Worm (Caenorhabditis elegans) whole organism, L4 larva: ENCODE measurements around the gene T04B8.1.

Source experiments
- F49E8.2 ChIP-seq: sonication (generic microtip); optimal IDR thresholded peaks from 2 replicates; lab custom pipeline; 2016; ENCODE audit warnings: missing compliant biosample characterization, mild to moderate bottlenecking, missing genetic modification characterization, borderline replicate concordance
- R02D3.7 ChIP-seq: fragments of 150-350 bp; sonication (generic microtip); optimal IDR thresholded peaks from 3 replicates; lab custom pipeline; 2014; ENCODE audit warnings: missing biosample characterization, missing genetic modification characterization
- T26A8.4 ChIP-seq: fragments of 200-800 bp; sonication (Bioruptor generic); IDR thresholded peaks from 2 replicates; pipeline ENCODE4 v1.3.6; 2022; ENCODE audit warnings: missing genetic modification characterization, missing compliant biosample characterization
- Y48G9A.11 ChIP-seq: fragments of 200-800 bp; sonication (Bioruptor generic); IDR thresholded peaks from 2 replicates; pipeline ENCODE4 v1.3.6; 2022; ENCODE audit warnings: missing genetic modification reagents, missing genetic modification characterization, missing compliant biosample characterization
- Y75B8A.6 ChIP-seq: fragments of 200-800 bp; sonication (Bioruptor generic); IDR thresholded peaks from 2 replicates; pipeline ENCODE4 v1.3.6; 2022; ENCODE audit warnings: missing genetic modification reagents, missing genetic modification characterization, missing compliant biosample characterization
- arid-1 ChIP-seq: fragments of 200-800 bp; sonication (Bioruptor generic); conservative IDR thresholded peaks from 2 replicates; pipeline ENCODE4 v1.3.6; 2022; ENCODE audit warnings: missing genetic modification reagents, missing genetic modification characterization, missing compliant biosample characterization
- ceh-28 ChIP-seq: fragments of 150-350 bp; optimal IDR thresholded peaks from 2 replicates; lab custom pipeline; 2014; ENCODE audit warnings: missing biosample characterization, missing genetic modification reagents, missing genetic modification characterization
- ceh-44 ChIP-seq: fragments of 200-800 bp; sonication (Bioruptor generic); IDR thresholded peaks from 2 replicates; pipeline ENCODE4 v1.3.6; 2022; ENCODE audit warnings: missing genetic modification reagents, missing genetic modification characterization, missing compliant biosample characterization
- ceh-62 ChIP-seq: sonication (generic microtip); optimal IDR thresholded peaks from 2 replicates; lab custom pipeline; 2017; ENCODE audit warnings: missing biosample characterization, missing genetic modification characterization
- ceh-82 ChIP-seq: sonication (generic microtip); optimal IDR thresholded peaks from 2 replicates; lab custom pipeline; 2017; ENCODE audit warnings: missing biosample characterization, missing genetic modification characterization
- cey-2 ChIP-seq: sonication (generic microtip); optimal IDR thresholded peaks from 3 replicates; lab custom pipeline; 2017; ENCODE audit warnings: missing genetic modification characterization, mild to moderate bottlenecking, missing compliant biosample characterization, antibody characterized with exemption, borderline replicate concordance; ENCODE audit not compliant: insufficient read depth
- daf-19 ChIP-seq: fragments of 200-800 bp; sonication (Bioruptor generic); conservative IDR thresholded peaks from 2 replicates; pipeline ENCODE4 v1.3.6; 2022; ENCODE audit warnings: missing genetic modification characterization, missing compliant biosample characterization
- dmd-9 ChIP-seq: fragments of 200-800 bp; sonication (Bioruptor generic); IDR thresholded peaks from 2 replicates; pipeline ENCODE4 v1.3.6; 2022; ENCODE audit warnings: missing genetic modification reagents, missing genetic modification characterization, missing compliant biosample characterization
- duxl-1 ChIP-seq: sonication (generic microtip); optimal IDR thresholded peaks from 2 replicates; lab custom pipeline; 2016; ENCODE audit warnings: mild to moderate bottlenecking, missing genetic modification characterization, moderate library complexity, missing compliant biosample characterization; ENCODE audit not compliant: poor library complexity
- egl-27 ChIP-seq: sonication (generic microtip); optimal IDR thresholded peaks from 3 replicates; lab custom pipeline; 2017; ENCODE audit warnings: missing biosample characterization, missing genetic modification reagents, missing genetic modification characterization
- gei-8 ChIP-seq: fragments of 200-800 bp; sonication (Bioruptor generic); optimal IDR thresholded peaks from 2 replicates; lab custom pipeline; 2018; ENCODE audit warnings: mild to moderate bottlenecking, missing genetic modification characterization, missing compliant biosample characterization
- lin-1 ChIP-seq: fragments of 200-800 bp; sonication (Bioruptor generic); IDR thresholded peaks from 2 replicates; pipeline ENCODE4 v1.3.6; 2022; ENCODE audit warnings: missing genetic modification reagents, missing genetic modification characterization, missing compliant biosample characterization
- lin-13 ChIP-seq: fragments of 150-350 bp; optimal IDR thresholded peaks from 2 replicates; lab custom pipeline; 2014; ENCODE audit warnings: missing biosample characterization, missing genetic modification reagents, missing genetic modification characterization
- lin-29 ChIP-seq: fragments of 200-800 bp; sonication (Bioruptor generic); IDR thresholded peaks from 2 replicates; pipeline ENCODE4 v1.3.6; 2022; ENCODE audit warnings: missing genetic modification reagents, missing genetic modification characterization, missing compliant biosample characterization
- lir-3 ChIP-seq: sonication (generic microtip); optimal IDR thresholded peaks from 2 replicates; lab custom pipeline; 2016; ENCODE audit warnings: mild to moderate bottlenecking, missing genetic modification characterization, missing compliant biosample characterization
- madf-9 ChIP-seq: fragments of 200-800 bp; sonication (Bioruptor generic); conservative IDR thresholded peaks from 2 replicates; pipeline ENCODE4 v1.3.6; 2022; ENCODE audit warnings: missing genetic modification reagents, missing genetic modification characterization, missing compliant biosample characterization
- mdl-1 ChIP-seq, 2 experiments: fragments of 150-350 bp in 1 of 2; sonication (generic microtip) in 1 of 2; optimal IDR thresholded peaks; 2 replicates each; lab custom pipeline; 2014 to 2017; ENCODE audit warnings: missing biosample characterization in 2 of 2, missing genetic modification characterization in 2 of 2
- mdt-29 ChIP-seq: fragments of 200-800 bp; sonication (Bioruptor generic); IDR thresholded peaks from 2 replicates; pipeline ENCODE4 v1.3.6; 2022; ENCODE audit warnings: missing genetic modification reagents, missing genetic modification characterization, missing compliant biosample characterization
- mxl-2 ChIP-seq: fragments of 200-800 bp; sonication (Bioruptor generic); conservative IDR thresholded peaks from 2 replicates; pipeline ENCODE4 v1.3.6; 2022; ENCODE audit warnings: missing genetic modification reagents, missing genetic modification characterization, missing compliant biosample characterization
- nhr-10 ChIP-seq: fragments of 150-350 bp; optimal IDR thresholded peaks from 2 replicates; lab custom pipeline; 2014; ENCODE audit warnings: missing biosample characterization, missing genetic modification characterization
- nhr-102 ChIP-seq: sonication (generic microtip); optimal IDR thresholded peaks from 2 replicates; lab custom pipeline; 2016; ENCODE audit warnings: mild to moderate bottlenecking, missing genetic modification characterization, moderate library complexity, missing compliant biosample characterization
- nhr-41 ChIP-seq: fragments of 200-800 bp; sonication (Bioruptor generic); IDR thresholded peaks from 2 replicates; pipeline ENCODE4 v1.3.6; 2022; ENCODE audit warnings: missing genetic modification reagents, missing genetic modification characterization, missing compliant biosample characterization
- nhr-48 ChIP-seq: sonication (generic microtip); optimal IDR thresholded peaks from 2 replicates; lab custom pipeline; 2016; ENCODE audit warnings: mild to moderate bottlenecking, missing genetic modification characterization, missing compliant biosample characterization
- nhr-76 ChIP-seq: fragments of 150-350 bp; optimal IDR thresholded peaks from 2 replicates; lab custom pipeline; 2014; ENCODE audit warnings: missing biosample characterization, missing genetic modification characterization
- nhr-77 ChIP-seq: fragments of 150-350 bp; optimal IDR thresholded peaks from 2 replicates; lab custom pipeline; 2014; ENCODE audit warnings: missing biosample characterization, missing genetic modification characterization
- pha-4 ChIP-seq, 2 experiments: fragments of 150-350 bp in 1 of 2; fragments of 200-800 bp in 1 of 2; sonication (Bioruptor generic) in 1 of 2; IDR thresholded peaks in 1 of 2; optimal IDR thresholded peaks in 1 of 2; 2 replicates each; pipeline versions ENCODE4 v1.3.6 to Lab custom; 2014 to 2022; ENCODE audit warnings: missing genetic modification characterization in 2 of 2, missing genetic modification reagents in 2 of 2, missing biosample characterization in 1 of 2, missing compliant biosample characterization in 1 of 2
- rbr-2 ChIP-seq: sonication (generic microtip); optimal IDR thresholded peaks from 2 replicates; lab custom pipeline; 2016; ENCODE audit warnings: missing genotype, missing genetic modification characterization, missing compliant biosample characterization
- unc-39 ChIP-seq: sonication (generic microtip); optimal IDR thresholded peaks from 2 replicates; lab custom pipeline; 2017; ENCODE audit warnings: missing biosample characterization, missing genetic modification characterization
- zag-1 ChIP-seq: fragments of 150-350 bp; optimal IDR thresholded peaks from 2 replicates; lab custom pipeline; 2014; ENCODE audit warnings: missing biosample characterization, missing genetic modification characterization
- zip-2 ChIP-seq: fragments of 150-350 bp; optimal IDR thresholded peaks from 2 replicates; lab custom pipeline; 2014; ENCODE audit warnings: missing biosample characterization, missing genetic modification characterization
- ztf-11 ChIP-seq: fragments of 150-350 bp; optimal IDR thresholded peaks from 2 replicates; lab custom pipeline; 2014; ENCODE audit warnings: missing biosample characterization, missing genetic modification characterization

Gene T04B8.1

DNA sequence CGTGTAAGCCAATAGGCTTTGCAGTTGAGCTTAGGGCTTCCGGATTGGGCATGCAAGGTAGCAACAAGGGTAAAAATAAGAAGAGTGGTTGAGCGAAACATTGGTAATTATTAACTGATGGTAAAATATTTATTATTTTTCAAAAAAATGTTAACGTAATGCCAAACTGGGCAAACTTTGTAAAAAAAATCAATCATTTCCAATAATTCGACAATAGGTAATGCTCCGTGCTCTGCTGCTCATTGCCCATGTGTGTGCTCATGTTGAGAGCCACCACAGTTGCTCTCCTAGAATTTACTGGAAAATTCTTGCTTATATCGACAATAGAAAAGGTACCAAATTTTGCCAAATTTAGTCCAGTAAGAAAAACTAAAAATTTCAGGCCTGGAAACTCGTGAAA is 46.5 kb downstream of the T04B8.1 start, which contains the start of the genes T02H6.10 and T02H6.8:
T02H6.10 (minus strand) TSS at position 101 of the 400 bp plus-strand sequence.
T02H6.8 (plus strand) TSS at position 221 of the 400 bp plus-strand sequence.
- TF ChIP-seq ceh-28 (tag; lab: Kevin White, UChicago), result no peak
- no peak for TF ChIP-seq zag-1 (tag; lab: Kevin White, UChicago)
- TF ChIP-seq pha-4 (GFP tag; IDR thresholded peaks at IDR 0.05; lab: Robert Waterston, UW), result no peak
- no peak for TF ChIP-seq pha-4 (tag; optimal IDR thresholded peaks at IDR 0.05; lab: Kevin White, UChicago)
- TF ChIP-seq dmd-9 (GFP tag; lab: Robert Waterston, UW), result no peak
- TF ChIP-seq madf-9, result no peak
- TF ChIP-seq nhr-10, result no peak
- TF ChIP-seq lin-1 (GFP tag; lab: Robert Waterston, UW), result no peak

DNA sequence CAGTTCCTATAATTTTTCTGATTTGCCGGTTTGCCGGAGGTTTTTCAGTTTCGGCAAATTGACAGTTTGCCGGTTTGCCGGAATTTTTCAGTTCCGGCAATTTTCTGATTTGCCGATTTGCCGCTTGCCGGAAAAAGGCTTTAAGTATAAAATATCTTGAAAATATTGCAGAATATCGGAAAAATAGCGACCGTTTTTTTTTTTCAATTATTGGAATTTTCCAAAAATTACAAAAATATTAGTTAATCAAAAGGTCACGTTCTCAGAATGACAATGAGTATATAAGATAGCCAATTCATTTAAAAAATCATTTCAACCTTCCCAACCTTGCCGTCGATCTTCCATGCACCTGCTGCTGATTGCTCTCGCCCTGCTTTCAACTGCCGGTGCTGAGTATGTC is 48.2 kb downstream of the T04B8.1 start, which contains the start of gene T02H6.7:
T02H6.7 (plus strand) TSS at position 301 of the 400 bp plus-strand sequence.
- TF ChIP-seq Y75B8A.6 (GFP tag; lab: Robert Waterston, UW) (no peak), T26A8.4 (no peak), dmd-9 (GFP tag; lab: Robert Waterston, UW) (no peak), daf-19 (GFP tag; lab: Robert Waterston, UW) (no peak), nhr-41 (GFP tag; lab: Robert Waterston, UW) (no peak), nhr-76 (tag; lab: Kevin White, UChicago) (no peak), ztf-11 (tag; lab: Kevin White, UChicago) (no peak), duxl-1 (tag; lab: Kevin White, UChicago) (no peak), egl-27 (no peak), nhr-102 (no peak), mdl-1 (tag; optimal IDR thresholded peaks at IDR 0.05; lab: Kevin White, UChicago) (no peak), nhr-48 (tag; lab: Kevin White, UChicago) (no peak), lir-3 (no peak), Y48G9A.11 (GFP tag; lab: Robert Waterston, UW) (no peak)
- TF ChIP-seq, all 104 proteins: peak for 0

DNA sequence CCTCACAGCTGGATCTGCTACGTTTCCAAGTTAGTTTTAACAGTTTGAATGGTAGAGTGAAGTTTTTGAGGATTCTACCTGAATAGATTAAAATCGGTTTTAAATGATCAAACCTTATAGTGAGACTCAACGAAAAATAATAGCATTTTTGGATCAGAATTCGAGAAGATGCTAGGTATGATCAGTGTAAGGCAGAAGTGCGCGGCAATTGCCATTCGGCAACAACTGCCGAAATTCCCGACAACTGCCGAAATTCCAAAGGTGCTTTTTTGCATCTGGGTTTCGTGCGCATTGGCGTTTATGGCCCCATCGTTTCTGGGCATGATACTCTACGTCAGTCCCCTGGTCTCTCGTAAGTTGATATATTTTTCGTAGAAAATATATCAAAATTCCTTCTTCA is 49.4 kb downstream of the T04B8.1 start, which contains the start of gene T02H6.6:
T02H6.6 (plus strand) TSS at position 301 of the 400 bp plus-strand sequence.
- TF ChIP-seq gei-8 (GFP tag; lab: Kevin White, UChicago) (no peak), F49E8.2 (tag; lab: Kevin White, UChicago) (no peak), nhr-41 (GFP tag; lab: Robert Waterston, UW) (no peak), ceh-44 (GFP tag; lab: Robert Waterston, UW) (no peak), arid-1 (GFP tag; lab: Robert Waterston, UW) (no peak), cey-2 (tag; lab: Kevin White, UChicago) (no peak), zip-2 (tag; lab: Kevin White, UChicago) (no peak), ceh-82 (tag; lab: Kevin White, UChicago) (no peak), lin-29 (GFP tag; lab: Robert Waterston, UW) (no peak), rbr-2 (tag; lab: Kevin White, UChicago) (no peak), T26A8.4 (no peak), unc-39 (no peak), Y75B8A.6 (GFP tag; lab: Robert Waterston, UW) (no peak), nhr-48 (tag; lab: Kevin White, UChicago) (no peak), mxl-2 (no peak), Y48G9A.11 (GFP tag; lab: Robert Waterston, UW) (no peak), nhr-77 (tag; lab: Kevin White, UChicago) (no peak), ceh-62 (tag; lab: Kevin White, UChicago) (no peak), mdt-29 (GFP tag; lab: Robert Waterston, UW) (no peak)

DNA sequence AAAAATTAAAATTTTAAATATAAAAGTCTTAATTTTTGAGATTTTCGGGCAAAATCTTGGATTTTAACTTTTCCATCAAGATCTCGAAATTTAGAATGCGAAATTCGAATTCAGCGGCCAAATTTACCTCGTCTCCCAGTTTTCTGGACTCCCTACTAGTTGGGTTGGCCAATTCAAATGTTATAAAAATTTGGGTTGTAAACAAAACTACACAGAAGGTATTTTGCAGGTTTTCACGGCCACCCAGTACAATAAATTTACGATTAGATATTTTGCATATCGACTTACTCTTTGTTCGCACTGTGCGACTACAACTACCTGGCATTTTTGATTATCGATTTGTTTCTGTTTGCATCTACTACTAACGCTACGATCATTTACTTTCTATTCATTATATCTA is 50.7 kb downstream of the T04B8.1 start, which contains the start of gene T02H6.5:
T02H6.5 (plus strand) TSS at position 301 of the 400 bp plus-strand sequence.
- no peak for TF ChIP-seq R02D3.7 (tag; lab: Kevin White, UChicago)
- no peak for TF ChIP-seq lin-13 (GFP tag; lab: Kevin White, UChicago)
